Worm (Caenorhabditis elegans) whole organism, late embryonic: ENCODE data around the gene srx-80.

ENCODE experiments used
- ama-1 ChIP-seq: fragments of 150-350 bp; optimal IDR thresholded peaks from 2 replicates; lab custom pipeline; 2014
- ceh-48 ChIP-seq: sonication (generic microtip); optimal IDR thresholded peaks from 2 replicates; lab custom pipeline; 2016; ENCODE audit warnings: missing genetic modification characterization, inconsistent platforms, missing compliant biosample characterization
- elt-2 ChIP-seq: sonication (generic microtip); optimal IDR thresholded peaks from 2 replicates; lab custom pipeline; 2016; ENCODE audit warnings: missing genetic modification reagents, missing genetic modification characterization, missing compliant biosample characterization
- mec-3 ChIP-seq: sonication (generic microtip); optimal IDR thresholded peaks from 2 replicates; lab custom pipeline; 2016; ENCODE audit warnings: borderline replicate concordance, missing genetic modification characterization, missing compliant biosample characterization
- tbx-2 ChIP-seq: sonication (generic microtip); optimal IDR thresholded peaks from 2 replicates; lab custom pipeline; 2016; ENCODE audit warnings: missing genetic modification characterization, missing compliant biosample characterization
- unc-55 ChIP-seq: sonication (generic microtip); optimal IDR thresholded peaks from 2 replicates; lab custom pipeline; 2017; ENCODE audit warnings: missing biosample characterization, missing genetic modification reagents, missing genetic modification characterization
- unc-86 ChIP-seq: sonication (generic microtip); optimal IDR thresholded peaks from 2 replicates; lab custom pipeline; 2016; ENCODE audit warnings: missing genetic modification characterization, missing compliant biosample characterization

ce11 chrV:11593427-11593826 is at the start of gene srx-80:
- no peak for TF ChIP-seq ama-1 (lab: Kevin White, UChicago)
- no peak for TF ChIP-seq mec-3
- no peak for TF ChIP-seq unc-86 (tag; lab: Kevin White, UChicago)
- no peak for TF ChIP-seq elt-2
- TF ChIP-seq ceh-48 (tag; lab: Kevin White, UChicago): no peak
- TF ChIP-seq unc-55 (GFP tag; lab: Kevin White, UChicago): no peak
- TF ChIP-seq tbx-2 (tag; lab: Kevin White, UChicago): no peak
